Fruit fly (Drosophila melanogaster): ENCODE data around the gene Clc.

dm6 chr3L:20197698-20198097, 43.2 kb upstream of the Clc start:
- TF ChIP-seq Myc (optimal IDR thresholded peaks at IDR 0.05) (no peak), insv (optimal IDR thresholded peaks at IDR 0.05) (no peak), ttk (optimal IDR thresholded peaks at IDR 0.05) (no peak), h (optimal IDR thresholded peaks at IDR 0.05) (no peak), Sin3A (optimal IDR thresholded peaks at IDR 0.05) (no peak)
